Worm (Caenorhabditis elegans): ENCODE data around the gene lin-26.

DNA sequence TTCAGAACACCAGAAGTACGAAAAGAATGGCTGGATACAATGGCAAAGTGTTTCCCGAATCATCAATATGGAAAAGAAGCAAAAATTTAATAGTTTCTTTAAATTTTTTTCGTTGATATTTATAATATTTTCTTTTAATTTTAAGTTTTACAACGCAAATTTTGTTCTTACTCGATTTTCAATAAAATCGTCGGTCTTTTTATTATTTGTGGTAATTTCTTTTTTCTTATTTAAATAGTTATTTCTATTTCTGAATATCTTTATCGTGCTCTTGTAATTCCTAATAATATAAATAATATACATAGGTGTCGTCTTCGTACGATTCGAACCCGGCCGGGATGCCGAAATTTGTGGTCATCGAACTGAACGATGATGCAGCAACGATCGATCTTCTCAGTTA, 10.3 kb upstream of the lin-26 start, which contains the start of gene lir-1:
- TF ChIP-seq med-1 (GFP tag; optimal IDR thresholded peaks at IDR 0.05; ENCODE audit: insufficient read depth), result no peak
- no peak for TF ChIP-seq ref-1 (GFP tag; conservative IDR thresholded peaks at IDR 0.05)
- TF ChIP-seq flt-1 (GFP tag; IDR thresholded peaks at IDR 0.05), result no peak

Data from whole organism, midembryonic.